Worm (Caenorhabditis elegans) whole organism, L2 larva: ENCODE data around the gene R160.2.
"Not testable (repeated sequence)": the region's sequence is repeated elsewhere in the genome, so short reads cannot be mapped to it uniquely, and the experiment has no call there.

ENCODE experiments used
- C34F6.9 ChIP-seq: fragments of 150-350 bp; optimal IDR thresholded peaks from 2 replicates; lab custom pipeline; 2014; ENCODE audit warnings: missing biosample characterization, missing genetic modification characterization
- R02D3.7 ChIP-seq: fragments of 150-350 bp; optimal IDR thresholded peaks from 2 replicates; lab custom pipeline; 2014; ENCODE audit warnings: missing biosample characterization, missing genetic modification characterization
- ZK546.5 ChIP-seq: sonication (generic microtip); optimal IDR thresholded peaks from 2 replicates; lab custom pipeline; 2017; ENCODE audit warnings: missing biosample characterization, missing genetic modification characterization
- alr-1 ChIP-seq: fragments of 150-350 bp; optimal IDR thresholded peaks from 2 replicates; lab custom pipeline; 2014; ENCODE audit warnings: missing biosample characterization, missing genetic modification characterization
- ceh-82 ChIP-seq: fragments of 150-350 bp; optimal IDR thresholded peaks from 2 replicates; lab custom pipeline; 2014; ENCODE audit warnings: missing biosample characterization, missing genetic modification characterization
- crh-2 ChIP-seq: sonication (generic microtip); optimal IDR thresholded peaks from 2 replicates; lab custom pipeline; 2017; ENCODE audit warnings: missing biosample characterization, missing genetic modification characterization
- dmd-4 ChIP-seq: sonication (generic microtip); optimal IDR thresholded peaks from 2 replicates; lab custom pipeline; 2017; ENCODE audit warnings: missing biosample characterization, missing genetic modification characterization
- fos-1 ChIP-seq: fragments of 150-350 bp; optimal IDR thresholded peaks from 2 replicates; lab custom pipeline; 2014; ENCODE audit warnings: missing biosample characterization, missing genetic modification characterization
- lin-13 ChIP-seq: fragments of 150-350 bp; optimal IDR thresholded peaks from 2 replicates; lab custom pipeline; 2014; ENCODE audit warnings: missing biosample characterization, missing genetic modification reagents, missing genetic modification characterization
- lsy-2 ChIP-seq, 2 experiments: fragments of 150-350 bp in 1 of 2; sonication (generic microtip) in 1 of 2; optimal IDR thresholded peaks; 2 replicates each; lab custom pipeline; 2014 to 2017; ENCODE audit warnings: missing biosample characterization in 2 of 2, missing genetic modification characterization in 2 of 2
- mdl-1 ChIP-seq, 2 experiments: fragments of 150-350 bp in 1 of 2; sonication (generic microtip) in 1 of 2; optimal IDR thresholded peaks; 2 replicates each; lab custom pipeline; 2017; ENCODE audit warnings: missing biosample characterization in 2 of 2, missing genetic modification characterization in 2 of 2
- nhr-10 ChIP-seq: sonication (generic microtip); optimal IDR thresholded peaks from 2 replicates; lab custom pipeline; 2017; ENCODE audit warnings: missing biosample characterization, missing genetic modification characterization
- nhr-11 ChIP-seq: fragments of 150-350 bp; optimal IDR thresholded peaks from 2 replicates; lab custom pipeline; 2014; ENCODE audit warnings: missing biosample characterization, missing genetic modification characterization
- nhr-129 ChIP-seq: fragments of 150-350 bp; optimal IDR thresholded peaks from 2 replicates; lab custom pipeline; 2014; ENCODE audit warnings: missing biosample characterization, missing genetic modification characterization
- nhr-25 ChIP-seq: fragments of 150-350 bp; sonication (generic microtip); optimal IDR thresholded peaks from 3 replicates; lab custom pipeline; 2014; ENCODE audit warnings: missing biosample characterization, missing genetic modification characterization
- nhr-6 ChIP-seq: fragments of 150-350 bp; optimal IDR thresholded peaks from 2 replicates; lab custom pipeline; 2014; ENCODE audit warnings: missing biosample characterization, missing genetic modification characterization
- nhr-77 ChIP-seq: fragments of 150-350 bp; optimal IDR thresholded peaks from 2 replicates; lab custom pipeline; 2014; ENCODE audit warnings: missing biosample characterization, missing genetic modification characterization
- sma-3 ChIP-seq: sonication (generic microtip); optimal IDR thresholded peaks from 2 replicates; lab custom pipeline; 2016; ENCODE audit warnings: missing genetic modification reagents, missing genetic modification characterization, missing compliant biosample characterization
- unc-39 ChIP-seq: fragments of 150-350 bp; optimal IDR thresholded peaks from 2 replicates; lab custom pipeline; 2014; ENCODE audit warnings: missing biosample characterization, missing genetic modification characterization
- unc-55 ChIP-seq: fragments of 150-350 bp; sonication (generic microtip); optimal IDR thresholded peaks from 3 replicates; lab custom pipeline; 2014; ENCODE audit warnings: missing biosample characterization, missing genetic modification reagents, missing genetic modification characterization
- unc-62 ChIP-seq: fragments of 150-350 bp; optimal IDR thresholded peaks from 2 replicates; lab custom pipeline; 2014; ENCODE audit warnings: missing biosample characterization, missing genetic modification reagents, missing genetic modification characterization
- ztf-1 ChIP-seq: fragments of 200-800 bp; sonication (Bioruptor generic); conservative IDR thresholded peaks from 2 replicates; pipeline ENCODE4 v1.3.6; 2022; ENCODE audit warnings: missing genetic modification characterization, missing compliant biosample characterization
- ztf-4 ChIP-seq: fragments of 150-350 bp; optimal IDR thresholded peaks from 2 replicates; lab custom pipeline; 2014; ENCODE audit warnings: missing biosample characterization, missing genetic modification characterization

Gene R160.2

ce11 chrX:4335950-4336349 lies 40.8 kb downstream of the R160.2 start, which contains the start of gene cst-2:
Gene cst-2, minus strand, starts transcription at chrX:4336050.
- not testable (repeated sequence) for TF ChIP-seq unc-62 (GFP tag; lab: Kevin White, UChicago); crh-2 (tag; lab: Kevin White, UChicago); ceh-82

DNA sequence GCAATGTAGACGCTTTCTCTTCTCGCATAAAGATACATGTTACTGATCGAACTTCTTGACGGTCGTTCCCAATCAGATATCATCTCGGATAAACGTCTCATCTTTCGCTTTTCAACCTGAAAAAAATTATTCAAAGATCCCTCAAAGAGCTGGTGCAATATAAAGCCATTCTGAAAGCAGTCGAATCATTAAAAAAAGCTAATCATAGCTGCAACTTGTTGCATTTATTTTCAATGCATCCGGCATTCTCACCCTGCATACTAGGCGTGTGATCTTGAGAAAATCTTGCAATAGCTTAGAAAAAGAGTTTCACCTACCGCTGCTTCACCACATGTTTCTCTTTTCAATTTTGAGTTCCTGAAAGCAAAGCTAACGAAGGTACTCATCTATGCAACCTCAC lies 44.4 kb downstream of the R160.2 start, which contains the start of gene C24A8.6:
Gene C24A8.6 (minus strand): TSS at position 101 of the 400 bp plus-strand sequence.
- not testable (repeated sequence) for TF ChIP-seq nhr-10 (tag; lab: Kevin White, UChicago); nhr-11; R02D3.7 (tag; lab: Kevin White, UChicago)

ce11 chrX:4328816-4329215 lies 47.9 kb downstream of the R160.2 start, which contains the start of gene C24A8.5:
Gene C24A8.5, minus strand, starts transcription at chrX:4328916.
- TF ChIP-seq dmd-4 (tag; lab: Kevin White, UChicago) (no peak), C34F6.9 (no peak), mdl-1 (tag; optimal IDR thresholded peaks at IDR 0.05; lab: Kevin White, UChicago) (no peak), lsy-2 (tag; optimal IDR thresholded peaks at IDR 0.05; lab: Kevin White, UChicago) (no peak), nhr-129 (tag; lab: Kevin White, UChicago) (no peak), unc-55 (GFP tag; lab: Kevin White, UChicago) (no peak), fos-1 (tag; lab: Kevin White, UChicago) (no peak), nhr-25 (no peak), R02D3.7 (tag; lab: Kevin White, UChicago) (no peak), nhr-6 (tag; lab: Kevin White, UChicago) (no peak), lin-13 (no peak), ztf-1 (no peak), sma-3 (no peak), crh-2 (tag; lab: Kevin White, UChicago) (no peak), unc-39 (tag; lab: Kevin White, UChicago) (no peak), ztf-4 (tag; lab: Kevin White, UChicago) (no peak), nhr-77 (no peak), ZK546.5 (tag; lab: Kevin White, UChicago) (no peak), alr-1 (tag; lab: Kevin White, UChicago) (no peak)
